Fruit fly (Drosophila melanogaster): ENCODE data around the gene Best3.

dm6 chr3L:15315400-15315799 lies 12.8 kb upstream of the Best3 start:
- TF ChIP-seq Myc (optimal IDR thresholded peaks at IDR 0.05) (no peak), ttk (optimal IDR thresholded peaks at IDR 0.05) (no peak), psq (optimal IDR thresholded peaks at IDR 0.05) (no peak), Sin3A (optimal IDR thresholded peaks at IDR 0.05) (no peak)

Data from Kc167 (cell line).